Worm (Caenorhabditis elegans) whole organism, early embryonic: Measurements from ENCODE around the gene fbxa-111.

ENCODE experiments used
- B0310.2 ChIP-seq: sonication (generic microtip); optimal IDR thresholded peaks from 2 replicates; lab custom pipeline; 2016; ENCODE audit warnings: mild to moderate bottlenecking, missing genetic modification characterization, missing compliant biosample characterization
- F13C5.2 ChIP-seq: sonication (generic microtip); optimal IDR thresholded peaks from 2 replicates; lab custom pipeline; 2017; ENCODE audit warnings: mild to moderate bottlenecking, missing genetic modification characterization, inconsistent platforms, missing compliant biosample characterization
- aly-1 ChIP-seq: sonication (generic microtip); optimal IDR thresholded peaks from 2 replicates; lab custom pipeline; 2016; ENCODE audit warnings: missing genetic modification characterization, missing compliant biosample characterization
- ama-1 ChIP-seq: fragments of 150-350 bp; optimal IDR thresholded peaks from 2 replicates; lab custom pipeline; 2014
- ceh-13 ChIP-seq: fragments of 200-800 bp; sonication (Bioruptor generic); optimal IDR thresholded peaks from 2 replicates; lab custom pipeline; 2018; ENCODE audit warnings: mild to moderate bottlenecking, missing genetic modification characterization, missing compliant biosample characterization
- ceh-36 ChIP-seq: sonication (generic microtip); optimal IDR thresholded peaks from 2 replicates; lab custom pipeline; 2016; ENCODE audit warnings: missing genetic modification characterization, inconsistent platforms, missing compliant biosample characterization
- ets-7 ChIP-seq: sonication (generic microtip); optimal IDR thresholded peaks from 2 replicates; lab custom pipeline; 2016; ENCODE audit warnings: missing genotype, missing genetic modification characterization, missing compliant biosample characterization
- flt-1 ChIP-seq: fragments of 200-800 bp; sonication (Bioruptor generic); IDR thresholded peaks from 2 replicates; pipeline ENCODE4 v1.3.6; 2022; ENCODE audit warnings: missing genetic modification characterization, missing compliant biosample characterization
- hmbx-1 ChIP-seq: sonication (generic microtip); optimal IDR thresholded peaks from 2 replicates; lab custom pipeline; 2016; ENCODE audit warnings: mild to moderate bottlenecking, missing genetic modification characterization, missing compliant biosample characterization
- hmg-4 ChIP-seq: fragments of 200-800 bp; sonication (Bioruptor generic); optimal IDR thresholded peaks from 2 replicates; lab custom pipeline; 2018; ENCODE audit warnings: mild to moderate bottlenecking, missing genetic modification characterization, missing compliant biosample characterization
- hnd-1 ChIP-seq: sonication (generic microtip); optimal IDR thresholded peaks from 2 replicates; lab custom pipeline; 2016; ENCODE audit warnings: missing genetic modification characterization, missing compliant biosample characterization
- pes-1 ChIP-seq: fragments of 200-800 bp; sonication (Bioruptor generic); IDR thresholded peaks from 2 replicates; pipeline ENCODE4 v1.3.6; 2022; ENCODE audit warnings: missing genetic modification reagents, missing genetic modification characterization, missing compliant biosample characterization
- scrt-1 ChIP-seq: fragments of 200-800 bp; sonication (Bioruptor generic); IDR thresholded peaks from 2 replicates; pipeline ENCODE4 v1.3.6; 2022; ENCODE audit warnings: missing genetic modification characterization, missing compliant biosample characterization
- sea-1 ChIP-seq: fragments of 200-800 bp; sonication (Bioruptor generic); conservative IDR thresholded peaks from 2 replicates; pipeline ENCODE4 v1.3.6; 2022; ENCODE audit warnings: missing genetic modification characterization, missing compliant biosample characterization
- tbx-11 ChIP-seq: fragments of 200-800 bp; sonication (Bioruptor generic); IDR thresholded peaks from 2 replicates; pipeline ENCODE4 v1.3.6; 2022; ENCODE audit warnings: missing genetic modification characterization, missing compliant biosample characterization
- tbx-37 ChIP-seq: fragments of 200-800 bp; sonication (Bioruptor generic); conservative IDR thresholded peaks from 2 replicates; pipeline ENCODE4 v1.3.6; 2022; ENCODE audit warnings: missing genetic modification reagents, missing genetic modification characterization, missing compliant biosample characterization

Gene fbxa-111

ce11 chrV:16899355-16899754, 50.2 kb downstream of the fbxa-111 start, which contains the start of gene fbxa-45:
Gene fbxa-45 (minus strand): TSS chrV:16899455.
- TF ChIP-seq pes-1 (GFP tag; lab: Robert Waterston, UW) (no peak), F13C5.2 (tag; lab: Kevin White, UChicago) (no peak), ama-1 (no peak), ceh-36 (no peak), flt-1 (GFP tag; lab: Robert Waterston, UW) (no peak), aly-1 (tag; lab: Kevin White, UChicago) (no peak), ets-7 (tag; lab: Kevin White, UChicago) (no peak), hnd-1 (tag; lab: Kevin White, UChicago) (no peak), B0310.2 (tag; lab: Kevin White, UChicago) (no peak), sea-1 (no peak), tbx-37 (no peak), scrt-1 (GFP tag; lab: Robert Waterston, UW) (no peak), ceh-13 (GFP tag; lab: Kevin White, UChicago) (no peak), hmg-4 (no peak), tbx-11 (GFP tag; lab: Robert Waterston, UW) (no peak), hmbx-1 (tag; lab: Kevin White, UChicago) (no peak)
